Worm (Caenorhabditis elegans): ENCODE results near the gene clec-210.

Gene clec-210

ce11 chrV:3151862-3152261, 33.7 kb downstream of the clec-210 start, which contains the start of gene srab-6:
TSS of gene srab-6 (minus strand) at chrV:3151962.
- TF ChIP-seq nhr-2 (tag; optimal IDR thresholded peaks at IDR 0.05) (no peak), nhr-76 (tag; optimal IDR thresholded peaks at IDR 0.05) (no peak), mab-5 (tag; optimal IDR thresholded peaks at IDR 0.05) (no peak), ceh-83 (GFP tag; optimal IDR thresholded peaks at IDR 0.05) (no peak)

ce11 chrV:3155072-3155471, 36.9 kb downstream of the clec-210 start, which contains the start of gene srab-7:
TSS of gene srab-7 (minus strand) at chrV:3155172.
- TF ChIP-seq nhr-12 (tag; optimal IDR thresholded peaks at IDR 0.05), result no peak
- no peak for TF ChIP-seq ces-1 (GFP tag; optimal IDR thresholded peaks at IDR 0.05)
- TF ChIP-seq cnd-1 (tag; optimal IDR thresholded peaks at IDR 0.05), result no peak
- no peak for TF ChIP-seq bed-3 (GFP tag; optimal IDR thresholded peaks at IDR 0.05)
- TF ChIP-seq elt-1 (tag; optimal IDR thresholded peaks at IDR 0.05; ENCODE audit: borderline replicate concordance, insufficient read depth), result no peak
- no peak for TF ChIP-seq nhr-2 (tag; optimal IDR thresholded peaks at IDR 0.05)

- no peak for TF ChIP-seq hlh-1 (tag; optimal IDR thresholded peaks at IDR 0.05)
- TF ChIP-seq drap-1 (GFP tag; optimal IDR thresholded peaks at IDR 0.05), result no peak
- TF ChIP-seq zip-8 (tag; optimal IDR thresholded peaks at IDR 0.05), result no peak
- no peak for TF ChIP-seq M03D4.4 (tag; optimal IDR thresholded peaks at IDR 0.05)
- no peak for TF ChIP-seq snpc-4 (tag; optimal IDR thresholded peaks at IDR 0.05)
- no peak for TF ChIP-seq mab-5 (tag; optimal IDR thresholded peaks at IDR 0.05)
- TF ChIP-seq nhr-237 (tag; optimal IDR thresholded peaks at IDR 0.05), result no peak
- no peak for TF ChIP-seq unc-62 (GFP tag; optimal IDR thresholded peaks at IDR 0.05)
- TF ChIP-seq ham-2 (GFP tag; optimal IDR thresholded peaks at IDR 0.05), result no peak
- TF ChIP-seq nhr-28 (tag; optimal IDR thresholded peaks at IDR 0.05), result no peak
- no peak for TF ChIP-seq lin-32 (GFP tag; optimal IDR thresholded peaks at IDR 0.05)
- TF ChIP-seq unc-120 (tag; optimal IDR thresholded peaks at IDR 0.05; ENCODE audit: poor library complexity, severe bottlenecking), result no peak
- TF ChIP-seq tbx-8 (GFP tag; optimal IDR thresholded peaks at IDR 0.05), result no peak
- no peak for TF ChIP-seq nhr-76 (tag; optimal IDR thresholded peaks at IDR 0.05)
- no peak for TF ChIP-seq nhr-2 (tag; optimal IDR thresholded peaks at IDR 0.05)
- TF ChIP-seq ces-1 (GFP tag; optimal IDR thresholded peaks at IDR 0.05), result no peak
Measured at ce11 chrV:3156786-3157185, 38.6 kb downstream of the clec-210 start, which contains the start of gene exh-1. TSS of gene exh-1 (plus strand) at chrV:3157086.

- no peak for TF ChIP-seq M03D4.4 (tag; optimal IDR thresholded peaks at IDR 0.05)
- no peak for TF ChIP-seq ztf-11 (tag; optimal IDR thresholded peaks at IDR 0.05)
- TF ChIP-seq blmp-1 (tag; optimal IDR thresholded peaks at IDR 0.05), result no peak
- no peak for TF ChIP-seq nhr-28 (tag; optimal IDR thresholded peaks at IDR 0.05)
- TF ChIP-seq sptf-1 (tag; optimal IDR thresholded peaks at IDR 0.05), result no peak
- no peak for TF ChIP-seq tbx-8 (GFP tag; optimal IDR thresholded peaks at IDR 0.05)
- TF ChIP-seq unc-62 (GFP tag; optimal IDR thresholded peaks at IDR 0.05), result no peak
- no peak for TF ChIP-seq ceh-83 (GFP tag; optimal IDR thresholded peaks at IDR 0.05)
- TF ChIP-seq snpc-4 (tag; optimal IDR thresholded peaks at IDR 0.05), result no peak
- no peak for TF ChIP-seq zip-8 (tag; optimal IDR thresholded peaks at IDR 0.05)
- TF ChIP-seq flh-1 (GFP tag; optimal IDR thresholded peaks at IDR 0.05), result no peak
- TF ChIP-seq lin-13 (tag; optimal IDR thresholded peaks at IDR 0.05), result no peak
- TF ChIP-seq sem-2 (GFP tag; optimal IDR thresholded peaks at IDR 0.05), result no peak
- TF ChIP-seq ceh-39 (tag; optimal IDR thresholded peaks at IDR 0.05), result no peak
- TF ChIP-seq mls-2 (tag; optimal IDR thresholded peaks at IDR 0.05), result no peak
- TF ChIP-seq nhr-12 (tag; optimal IDR thresholded peaks at IDR 0.05), result no peak
- no peak for TF ChIP-seq bed-3 (GFP tag; optimal IDR thresholded peaks at IDR 0.05)
- no peak for TF ChIP-seq ceh-43 (GFP tag; optimal IDR thresholded peaks at IDR 0.05)
Measured at ce11 chrV:3158379-3158778, 40.2 kb downstream of the clec-210 start.

ce11 chrV:3159252-3159651, 41.1 kb downstream of the clec-210 start, which contains the start of gene C36C5.12:
TSS of gene C36C5.12 (minus strand) at chrV:3159352.
- TF ChIP-seq cnd-1 (tag; optimal IDR thresholded peaks at IDR 0.05), result no peak
- no peak for TF ChIP-seq nhr-28 (tag; optimal IDR thresholded peaks at IDR 0.05)
- TF ChIP-seq drap-1 (GFP tag; optimal IDR thresholded peaks at IDR 0.05), result no peak
- TF ChIP-seq lin-13 (tag; optimal IDR thresholded peaks at IDR 0.05), result no peak
- no peak for TF ChIP-seq unc-39 (tag; optimal IDR thresholded peaks at IDR 0.05)
- TF ChIP-seq unc-120 (tag; optimal IDR thresholded peaks at IDR 0.05; ENCODE audit: poor library complexity, severe bottlenecking), result no peak
- TF ChIP-seq elt-3 (tag; optimal IDR thresholded peaks at IDR 0.05), result no peak
- no peak for TF ChIP-seq ztf-11 (tag; optimal IDR thresholded peaks at IDR 0.05)
- no peak for TF ChIP-seq ham-2 (GFP tag; optimal IDR thresholded peaks at IDR 0.05)
- no peak for TF ChIP-seq nhr-12 (tag; optimal IDR thresholded peaks at IDR 0.05)
- no peak for TF ChIP-seq zip-8 (tag; optimal IDR thresholded peaks at IDR 0.05)
- no peak for TF ChIP-seq ceh-83 (GFP tag; optimal IDR thresholded peaks at IDR 0.05)
- no peak for TF ChIP-seq sem-2 (GFP tag; optimal IDR thresholded peaks at IDR 0.05)
- no peak for TF ChIP-seq mab-5 (tag; optimal IDR thresholded peaks at IDR 0.05)

Measured in whole organism, mixed stage, embryonic.